Fruit fly (Drosophila melanogaster): ENCODE data around the gene CG9121.
A peak's percentile ranks its signal among the peaks of the same experiment; 100 is the strongest.

CG9121 gene

DNA sequence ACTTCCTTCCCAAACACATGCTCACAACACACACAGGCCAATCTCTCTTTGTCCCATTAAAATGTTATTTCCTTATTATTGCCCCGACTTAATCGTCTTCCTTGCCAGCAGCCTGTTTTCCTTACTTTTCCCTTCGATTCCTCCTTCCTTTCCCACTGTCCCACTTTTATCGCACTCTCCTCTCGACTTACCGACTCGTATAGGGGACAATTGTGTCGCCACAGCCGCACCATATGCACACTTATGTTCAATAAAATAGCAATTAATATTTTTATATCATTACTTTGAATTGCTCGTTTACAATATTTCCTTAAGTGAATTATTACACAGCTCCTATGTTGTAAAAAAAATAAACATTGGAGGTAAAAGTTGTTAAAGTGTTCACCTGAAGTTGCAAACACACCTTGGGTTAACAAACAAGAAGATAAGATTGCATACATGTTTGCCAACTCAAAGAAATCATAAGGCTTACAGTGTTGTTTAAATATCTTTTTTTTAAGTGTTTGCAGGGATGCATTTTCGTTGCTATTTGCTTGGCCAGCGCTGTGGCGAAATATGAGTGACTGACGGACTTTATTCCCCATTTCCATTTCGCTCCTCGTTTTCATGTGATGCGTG lies 36.2 kb upstream of the CG9121 start (continued):
- TF ChIP-seq Nf-YA (GFP tag; IDR thresholded peaks at IDR 0.05) (0 out of 2 replicates have a peak, but pooled peaks have one; percentile 25), CG11085 (GFP tag; IDR thresholded peaks at IDR 0.05) (0 out of 2 replicates have a peak, but pooled peaks have one; percentile 7), stwl (tag; optimal IDR thresholded peaks at IDR 0.05) (no peak), CG14441 (GFP tag; IDR thresholded peaks at IDR 0.05) (peak; percentile 68), wek (GFP tag; optimal IDR thresholded peaks at IDR 0.05) (peak; percentile 59), CG14710 (tag; optimal IDR thresholded peaks at IDR 0.05) (peak; percentile 72), Bdp1 (GFP tag; optimal IDR thresholded peaks at IDR 0.05) (peak; percentile 46), Neu2 (GFP tag; optimal IDR thresholded peaks at IDR 0.05; ENCODE audit: borderline replicate concordance) (no peak), ara (GFP tag; IDR thresholded peaks at IDR 0.05) (peak; percentile 62; the same call in 1 of the 2 replicates), gcm2 (GFP tag; optimal IDR thresholded peaks at IDR 0.05) (peak; percentile 65), ken (GFP tag; IDR thresholded peaks at IDR 0.05) (0 out of 3 replicates have a peak, but pooled peaks have one; percentile 33), CG4360 (GFP tag; IDR thresholded peaks at IDR 0.05) (0 out of 2 replicates have a peak, but pooled peaks have one; percentile 19), Pdp1 (GFP tag; optimal IDR thresholded peaks at IDR 0.05) (peak; percentile 66 to 67), Nf-YB (GFP tag; optimal IDR thresholded peaks at IDR 0.05) (peak; percentile 66), CG9727 (GFP tag; optimal IDR thresholded peaks at IDR 0.05) (peak; percentile 82), bbx (GFP tag; IDR thresholded peaks at IDR 0.05; ENCODE audit: partially characterized antibody) (no peak), klu (GFP tag; IDR thresholded peaks at IDR 0.05) (no peak), chn (GFP tag; optimal IDR thresholded peaks at IDR 0.05) (peak; percentile 68), Ptx1 (GFP tag; IDR thresholded peaks at IDR 0.05) (peak; percentile 72), CG4424 (GFP tag; optimal IDR thresholded peaks at IDR 0.05) (peak; percentile 76), CG2678 (tag; optimal IDR thresholded peaks at IDR 0.05) (peak; percentile 90), CG17568 (GFP tag; optimal IDR thresholded peaks at IDR 0.05) (peak; percentile 47), CG33213 (GFP tag; optimal IDR thresholded peaks at IDR 0.05) (peak; percentile 63), Xbp1 (GFP tag; optimal IDR thresholded peaks at IDR 0.05) (peak; percentile 77), D (optimal IDR thresholded peaks at IDR 0.05) (no peak), D (GFP tag; optimal IDR thresholded peaks at IDR 0.05) (peak; percentile 83), CG12299 (tag; optimal IDR thresholded peaks at IDR 0.05) (peak; percentile 70), CG9215 (GFP tag; IDR thresholded peaks at IDR 0.05) (peak; percentile 27; the same call in 1 of the 2 replicates), tna (GFP tag; IDR thresholded peaks at IDR 0.05; ENCODE audit: partially characterized antibody) (no peak), tup (GFP tag; optimal IDR thresholded peaks at IDR 0.05) (peak; percentile 15), CG2889 (GFP tag; IDR thresholded peaks at IDR 0.05) (0 out of 3 replicates have a peak, but pooled peaks have one; percentile 17), scrt (GFP tag; optimal IDR thresholded peaks at IDR 0.05) (peak; percentile 68), CG6175 (GFP tag; IDR thresholded peaks at IDR 0.05) (no peak), CG13296 (GFP tag; optimal IDR thresholded peaks at IDR 0.05) (peak; percentile 85), Spps (tag; optimal IDR thresholded peaks at IDR 0.05) (peak; percentile 2), lmd (GFP tag; IDR thresholded peaks at IDR 0.05) (peak; percentile 68), CG4404 (GFP tag; IDR thresholded peaks at IDR 0.05) (no peak), NC2β (GFP tag; optimal IDR thresholded peaks at IDR 0.05) (peak; percentile 56), emc (GFP tag; optimal IDR thresholded peaks at IDR 0.05) (peak; percentile 46), CG9932 (GFP tag; IDR thresholded peaks at IDR 0.05) (peak; percentile 47), CG12942 (GFP tag; optimal IDR thresholded peaks at IDR 0.05) (peak; percentile 59), trem (tag; optimal IDR thresholded peaks at IDR 0.05) (peak; percentile 67), seq (GFP tag; IDR thresholded peaks at IDR 0.05) (peak; percentile 77), grau (tag; optimal IDR thresholded peaks at IDR 0.05) (peak; percentile 84), CG7745 (tag; optimal IDR thresholded peaks at IDR 0.05) (no peak), nmo (GFP tag; optimal IDR thresholded peaks at IDR 0.05) (peak; percentile 85), CG13624 (GFP tag; optimal IDR thresholded peaks at IDR 0.05) (peak; percentile 60), Taf1 (GFP tag; IDR thresholded peaks at IDR 0.05) (no peak), CG5180 (GFP tag; optimal IDR thresholded peaks at IDR 0.05) (peak; percentile 76), tap (tag; optimal IDR thresholded peaks at IDR 0.05) (peak; percentile 81)

Measured in whole organism, embryonic.